Fruit fly (Drosophila melanogaster) whole organism, embryonic: ENCODE results near the gene Tim17a1.

Experiments used
- B-H1 ChIP-seq: fragments of 200-800 bp; sonication (Bioruptor generic); IDR thresholded peaks from 3 replicates; pipeline ENCODE4 v1.3.6; 2022; ENCODE audit warnings: missing biosample characterization, missing genetic modification characterization
- Bgb ChIP-seq: fragments of 200-800 bp; sonication (Bioruptor generic); IDR thresholded peaks from 2 replicates; pipeline ENCODE4 v1.3.6; 2022; ENCODE audit warnings: missing biosample characterization, missing genetic modification characterization; ENCODE audit not compliant: partially characterized antibody
- BtbVII ChIP-seq: fragments of 200-800 bp; sonication (Bioruptor generic); optimal IDR thresholded peaks from 3 replicates; lab custom pipeline; 2017; ENCODE audit warnings: missing biosample characterization, mild to moderate bottlenecking, missing genetic modification characterization
- C15 ChIP-seq: fragments of 200-800 bp; sonication (Bioruptor generic); IDR thresholded peaks from 3 replicates; pipeline ENCODE4 v1.3.6; 2022; ENCODE audit warnings: missing biosample characterization, missing genetic modification characterization
- CG10209 ChIP-seq: fragments of 200-800 bp; sonication (Bioruptor generic); optimal IDR thresholded peaks from 3 replicates; lab custom pipeline; 2017; ENCODE audit warnings: missing biosample characterization, mild to moderate bottlenecking, missing genetic modification characterization, missing genetic modification reagents
- CG10366 ChIP-seq: fragments of 200-800 bp; sonication (Bioruptor generic); IDR thresholded peaks from 2 replicates; pipeline ENCODE4 v1.3.6; 2022; ENCODE audit warnings: missing biosample characterization, missing genetic modification characterization
- CG10543 ChIP-seq: fragments of 200-800 bp; sonication (Bioruptor generic); optimal IDR thresholded peaks from 3 replicates; lab custom pipeline; 2017; ENCODE audit warnings: missing biosample characterization, mild to moderate bottlenecking, missing genetic modification characterization, moderate library complexity
- CG10979 ChIP-seq: fragments of 200-800 bp; sonication (Bioruptor generic); optimal IDR thresholded peaks from 2 replicates; lab custom pipeline; 2018; ENCODE audit warnings: missing biosample characterization, mild to moderate bottlenecking, missing genetic modification characterization, moderate library complexity
- CG12391 ChIP-seq: fragments of 200-800 bp; sonication (Bioruptor generic); optimal IDR thresholded peaks from 3 replicates; lab custom pipeline; 2018; ENCODE audit warnings: missing biosample characterization, mild to moderate bottlenecking, missing genetic modification characterization, moderate library complexity
- CG13287 ChIP-seq: fragments of 200-800 bp; sonication (Bioruptor generic); IDR thresholded peaks from 2 replicates; pipeline ENCODE4 v1.3.6; 2022; ENCODE audit warnings: missing biosample characterization, missing genetic modification characterization; ENCODE audit not compliant: partially characterized antibody
- CG14860 ChIP-seq: fragments of 200-800 bp; sonication (Bioruptor generic); IDR thresholded peaks from 3 replicates; pipeline ENCODE4 v1.3.6; 2022; ENCODE audit warnings: missing biosample characterization, missing genetic modification characterization; ENCODE audit not compliant: partially characterized antibody
- CG15073 ChIP-seq: fragments of 200-800 bp; sonication (Bioruptor generic); optimal IDR thresholded peaks from 2 replicates; lab custom pipeline; 2016; ENCODE audit warnings: missing biosample characterization, missing genetic modification characterization
- CG1602 ChIP-seq: fragments of 200-800 bp; sonication (Bioruptor generic); optimal IDR thresholded peaks from 3 replicates; lab custom pipeline; 2016; ENCODE audit warnings: missing biosample characterization, missing genetic modification characterization
- CG17829 ChIP-seq: fragments of 200-800 bp; optimal IDR thresholded peaks from 2 replicates; lab custom pipeline; 2019; ENCODE audit warnings: missing biosample characterization, mild to moderate bottlenecking, missing genetic modification characterization, moderate library complexity
- CG17912 ChIP-seq: fragments of 200-800 bp; sonication (Bioruptor generic); optimal IDR thresholded peaks from 2 replicates; lab custom pipeline; 2018; ENCODE audit warnings: missing biosample characterization, mild to moderate bottlenecking, missing genetic modification characterization
- CG30020 ChIP-seq: fragments of 200-800 bp; optimal IDR thresholded peaks from 2 replicates; lab custom pipeline; 2019; ENCODE audit warnings: missing biosample characterization, mild to moderate bottlenecking, missing genetic modification characterization, moderate library complexity
- CG31441 ChIP-seq: fragments of 200-800 bp; sonication (Bioruptor generic); IDR thresholded peaks from 2 replicates; pipeline ENCODE4 v1.3.6; 2022; ENCODE audit warnings: missing biosample characterization, missing genetic modification characterization
- CG34422 ChIP-seq: fragments of 200-800 bp; sonication (Bioruptor generic); IDR thresholded peaks from 3 replicates; pipeline ENCODE4 v1.3.6; 2022; ENCODE audit warnings: missing biosample characterization, missing genetic modification characterization
- CG4360 ChIP-seq: fragments of 200-800 bp; sonication (Bioruptor generic); IDR thresholded peaks from 2 replicates; pipeline ENCODE4 v1.3.6; 2022; ENCODE audit warnings: missing biosample characterization, missing genetic modification characterization
- CG5245 ChIP-seq: fragments of 200-800 bp; sonication (Bioruptor generic); optimal IDR thresholded peaks from 3 replicates; lab custom pipeline; 2016; ENCODE audit warnings: missing biosample characterization, missing genetic modification characterization
- CG6765 ChIP-seq: fragments of 200-800 bp; sonication (Bioruptor generic); optimal IDR thresholded peaks from 3 replicates; lab custom pipeline; 2017; ENCODE audit warnings: missing biosample characterization, mild to moderate bottlenecking, missing genetic modification characterization
- CG7839 ChIP-seq: fragments of 200-800 bp; sonication (Bioruptor generic); optimal IDR thresholded peaks from 3 replicates; lab custom pipeline; 2018; ENCODE audit warnings: missing biosample characterization, mild to moderate bottlenecking, missing genetic modification characterization, moderate library complexity
- CG8388 ChIP-seq: fragments of 200-800 bp; sonication (Bioruptor generic); optimal IDR thresholded peaks from 2 replicates; lab custom pipeline; 2019; ENCODE audit warnings: missing biosample characterization, mild to moderate bottlenecking, missing genetic modification characterization, moderate library complexity
- CG9437 ChIP-seq: fragments of 200-800 bp; sonication (Bioruptor generic); optimal IDR thresholded peaks from 2 replicates; lab custom pipeline; 2018; ENCODE audit warnings: missing biosample characterization, mild to moderate bottlenecking, missing genetic modification characterization
- CoRest ChIP-seq: fragments of 200-800 bp; sonication (Bioruptor generic); optimal IDR thresholded peaks from 3 replicates; lab custom pipeline; 2018; ENCODE audit warnings: missing biosample characterization, mild to moderate bottlenecking, missing genetic modification characterization, moderate library complexity
- Fer2 ChIP-seq: fragments of 200-800 bp; sonication (Bioruptor generic); optimal IDR thresholded peaks from 2 replicates; lab custom pipeline; 2018; ENCODE audit warnings: missing biosample characterization, mild to moderate bottlenecking, missing genetic modification characterization, moderate library complexity
- Hey ChIP-seq: fragments of 200-800 bp; sonication (Bioruptor generic); optimal IDR thresholded peaks from 3 replicates; lab custom pipeline; 2018; ENCODE audit warnings: missing biosample characterization, mild to moderate bottlenecking, missing genetic modification characterization
- NC2α ChIP-seq: fragments of 200-800 bp; sonication (Bioruptor generic); optimal IDR thresholded peaks from 2 replicates; lab custom pipeline; 2016; ENCODE audit warnings: missing biosample characterization, missing genetic modification characterization
- PHDP ChIP-seq: fragments of 200-800 bp; sonication (Bioruptor generic); optimal IDR thresholded peaks from 3 replicates; lab custom pipeline; 2018; ENCODE audit warnings: missing biosample characterization, mild to moderate bottlenecking, missing genetic modification characterization, moderate library complexity
- Sin3A ChIP-seq: fragments of >200 bp; optimal IDR thresholded peaks from 2 replicates; lab custom pipeline; 2018
- Sry-δ ChIP-seq: fragments of 200-800 bp; sonication (Bioruptor generic); optimal IDR thresholded peaks from 2 replicates; lab custom pipeline; 2016; ENCODE audit warnings: missing biosample characterization, missing genetic modification characterization
- aop ChIP-seq: fragments of 200-800 bp; sonication (Bioruptor generic); IDR thresholded peaks from 2 replicates; pipeline ENCODE4 v1.3.6; 2022; ENCODE audit warnings: missing biosample characterization, missing genetic modification characterization
- chm ChIP-seq: fragments of 200-800 bp; sonication (Bioruptor generic); IDR thresholded peaks from 2 replicates; pipeline ENCODE4 v1.3.6; 2022; ENCODE audit warnings: missing biosample characterization, missing genetic modification characterization
- dpn ChIP-seq, 2 experiments: fragments of 200-800 bp; sonication (Bioruptor generic); optimal IDR thresholded peaks; 3 replicates each; lab custom pipeline; 2016; ENCODE audit warnings: missing biosample characterization in 2 of 2, missing genetic modification characterization in 2 of 2
- en ChIP-seq: fragments of 200-800 bp; sonication (Bioruptor generic); optimal IDR thresholded peaks from 2 replicates; lab custom pipeline; 2016; ENCODE audit warnings: missing biosample characterization, missing genetic modification characterization
- fd96Cb ChIP-seq: fragments of 200-800 bp; sonication (Bioruptor generic); optimal IDR thresholded peaks from 2 replicates; lab custom pipeline; 2018; ENCODE audit warnings: missing biosample characterization, mild to moderate bottlenecking, missing genetic modification characterization, moderate library complexity
- gsb ChIP-seq: fragments of 200-800 bp; sonication (Bioruptor generic); IDR thresholded peaks from 2 replicates; pipeline ENCODE4 v1.3.6; 2022; ENCODE audit warnings: missing biosample characterization, missing genetic modification characterization
- hb ChIP-seq: fragments of 200-800 bp; sonication (Bioruptor generic); IDR thresholded peaks from 3 replicates; pipeline ENCODE4 v1.3.6; 2022; ENCODE audit warnings: missing biosample characterization, missing genetic modification characterization; ENCODE audit not compliant: partially characterized antibody
- nau ChIP-seq: fragments of 200-800 bp; sonication (Bioruptor generic); optimal IDR thresholded peaks from 3 replicates; lab custom pipeline; 2017; ENCODE audit warnings: missing biosample characterization, mild to moderate bottlenecking, missing genetic modification characterization, missing genetic modification reagents
- org-1 ChIP-seq: fragments of 200-800 bp; sonication (Bioruptor generic); optimal IDR thresholded peaks from 2 replicates; lab custom pipeline; 2017; ENCODE audit warnings: missing biosample characterization, missing genetic modification characterization
- pan ChIP-seq, 4 experiments: fragments of >200 bp in 3 of 4; fragments of 200-800 bp in 1 of 4; sonication (Bioruptor generic) in 1 of 4; optimal IDR thresholded peaks in 3 of 4; IDR thresholded peaks in 1 of 4; 2 replicates each; pipeline versions ENCODE4 v1.3.6 to Lab custom; 2017 to 2022; ENCODE audit warnings: missing biosample characterization in 2 of 4, missing genetic modification characterization in 2 of 4, mixed read lengths in 1 of 4
- ro ChIP-seq: fragments of 200-800 bp; sonication (Bioruptor generic); IDR thresholded peaks from 2 replicates; pipeline ENCODE4 v1.3.6; 2022; ENCODE audit warnings: missing biosample characterization, missing genetic modification characterization
- schlank ChIP-seq: fragments of 200-800 bp; sonication (Bioruptor generic); optimal IDR thresholded peaks from 2 replicates; lab custom pipeline; 2018; ENCODE audit warnings: missing biosample characterization, mild to moderate bottlenecking, missing genetic modification characterization
- seq ChIP-seq: fragments of 200-800 bp; sonication (Bioruptor generic); IDR thresholded peaks from 2 replicates; pipeline ENCODE4 v1.3.6; 2022; ENCODE audit warnings: missing biosample characterization, missing genetic modification characterization
- sna ChIP-seq: fragments of 200-800 bp; sonication (Bioruptor generic); IDR thresholded peaks from 2 replicates; pipeline ENCODE4 v1.3.6; 2022; ENCODE audit warnings: missing biosample characterization, missing genetic modification characterization; ENCODE audit not compliant: partially characterized antibody
- ssp ChIP-seq: fragments of 200-800 bp; sonication (Bioruptor generic); IDR thresholded peaks from 2 replicates; pipeline ENCODE4 v1.3.6; 2022; ENCODE audit warnings: missing biosample characterization, missing genetic modification characterization
- sug ChIP-seq: fragments of 200-800 bp; optimal IDR thresholded peaks from 2 replicates; lab custom pipeline; 2019; ENCODE audit warnings: missing biosample characterization, mild to moderate bottlenecking, missing genetic modification characterization, moderate library complexity
- ttk ChIP-seq: fragments of 200-800 bp; sonication (Bioruptor generic); IDR thresholded peaks from 2 replicates; pipeline ENCODE4 v2.1.2; 2022; ENCODE audit warnings: missing biosample characterization, missing genetic modification characterization
- yki ChIP-seq: fragments of >200 bp; optimal IDR thresholded peaks from 3 replicates; lab custom pipeline; 2018
- zen2 ChIP-seq: fragments of 200-800 bp; sonication (Bioruptor generic); IDR thresholded peaks from 3 replicates; pipeline ENCODE4 v1.3.6; 2022; ENCODE audit warnings: missing biosample characterization, missing genetic modification characterization; ENCODE audit not compliant: partially characterized antibody

Gene Tim17a1

dm6 chr3R:12413274-12413958 is 48.9 kb upstream of the Tim17a1 start, which contains the start of the genes Dip-C and pps (continued):
- TF ChIP-seq fd96Cb (no peak), BtbVII (GFP tag; lab: Kevin White, UChicago) (no peak), nau (GFP tag; lab: Kevin White, UChicago) (no peak), dpn (GFP tag; optimal IDR thresholded peaks at IDR 0.05; lab: Kevin White, UChicago) (no peak), CoRest (tag; lab: Kevin White, UChicago) (peak; percentile 46), B-H1 (no peak), ro (GFP tag; lab: Robert Waterston, UW) (no peak), CG31441 (no peak), schlank (tag; lab: Kevin White, UChicago) (no peak), seq (GFP tag; lab: Robert Waterston, UW) (no peak), chm (GFP tag; lab: Robert Waterston, UW) (no peak), CG6765 (no peak), CG17912 (GFP tag; lab: Kevin White, UChicago) (no peak), CG10209 (GFP tag; lab: Kevin White, UChicago) (no peak), gsb (GFP tag; lab: Robert Waterston, UW) (no peak), CG17829 (peak; percentile 56), aop (GFP tag; lab: Robert Waterston, UW) (no peak), hb (peak; percentile 40; the same call in 1 of the 3 replicates), CG15073 (GFP tag; lab: Kevin White, UChicago) (no peak), org-1 (GFP tag; lab: Kevin White, UChicago) (no peak), pan (optimal IDR thresholded peaks at IDR 0.05; lab: Kevin White, UChicago) (no peak), pan (GFP tag; optimal IDR thresholded peaks at IDR 0.05 in 1 of 2, IDR thresholded peaks at IDR 0.05 in 1 of 2) (peak in 1 of 2 experiments; percentile 9), NC2α (no peak), CG13287 (GFP tag; lab: Robert Waterston, UW) (peak; percentile 85), CG10366 (no peak), CG12391 (tag; lab: Kevin White, UChicago) (peak; percentile 52), PHDP (tag; lab: Kevin White, UChicago) (no peak), sna (peak; percentile 62; the same call in 1 of the 2 replicates), ssp (no peak), CG10979 (peak; percentile 18), CG10543 (GFP tag; lab: Kevin White, UChicago) (no peak), yki (lab: Kevin White, UChicago) (no peak), ttk (no peak), en (GFP tag; lab: Kevin White, UChicago) (no peak), Hey (tag; lab: Kevin White, UChicago) (no peak), Sry-δ (GFP tag; lab: Kevin White, UChicago) (peak; percentile 60), Bgb (GFP tag; lab: Robert Waterston, UW) (peak; percentile 74), CG14860 (GFP tag; lab: Robert Waterston, UW) (peak; percentile 35; the same call in 1 of the 3 replicates), CG9437 (no peak), zen2 (GFP tag; lab: Robert Waterston, UW) (peak; percentile 55; the same call in 2 of the 3 replicates), CG4360 (no peak), C15 (no peak), CG34422 (GFP tag; lab: Robert Waterston, UW) (no peak), CG5245 (GFP tag; lab: Kevin White, UChicago) (no peak), sug (tag; lab: Kevin White, UChicago) (no peak), CG7839 (tag; lab: Kevin White, UChicago) (no peak), Fer2 (tag; lab: Kevin White, UChicago) (no peak), Sin3A (peak; percentile 61), CG1602 (GFP tag; lab: Kevin White, UChicago) (no peak), CG30020 (tag; lab: Kevin White, UChicago) (peak; percentile 27), CG8388 (GFP tag; lab: Kevin White, UChicago) (no peak)
